Fruit fly (Drosophila melanogaster) whole organism, adult: ENCODE measurements around the gene CG14933.
A peak's percentile ranks its signal among the peaks of the same experiment; 100 is the strongest.

Experiments used
- CG11617 ChIP-seq: fragments of 200-800 bp; sonication (Bioruptor generic); optimal IDR thresholded peaks from 2 replicates; lab custom pipeline; 2017; ENCODE audit warnings: mild to moderate bottlenecking, missing biosample characterization, missing genetic modification reagents, missing genetic modification characterization
- CG12768 ChIP-seq: fragments of 200-800 bp; sonication (Bioruptor generic); optimal IDR thresholded peaks from 2 replicates; lab custom pipeline; 2017; ENCODE audit warnings: missing biosample characterization, missing genetic modification characterization, mild to moderate bottlenecking, moderate library complexity, missing genetic modification reagents
- CG14711 ChIP-seq: fragments of 200-800 bp; sonication (Bioruptor generic); optimal IDR thresholded peaks from 2 replicates; lab custom pipeline; 2018; ENCODE audit warnings: missing biosample characterization, mild to moderate bottlenecking, missing genetic modification characterization, moderate library complexity
- CG1620 ChIP-seq: fragments of 200-800 bp; sonication (Bioruptor generic); optimal IDR thresholded peaks from 2 replicates; lab custom pipeline; 2016; ENCODE audit warnings: missing biosample characterization, missing genetic modification characterization
- CG33017 ChIP-seq: fragments of 200-800 bp; sonication (Bioruptor generic); optimal IDR thresholded peaks from 2 replicates; lab custom pipeline; 2018; ENCODE audit warnings: missing biosample characterization, mild to moderate bottlenecking, missing genetic modification characterization, moderate library complexity
- CG5204 ChIP-seq: fragments of 200-800 bp; sonication (Bioruptor generic); optimal IDR thresholded peaks from 2 replicates; lab custom pipeline; 2016; ENCODE audit warnings: missing biosample characterization, missing genetic modification characterization
- CG7045 ChIP-seq: fragments of 200-800 bp; sonication (Bioruptor generic); optimal IDR thresholded peaks from 2 replicates; lab custom pipeline; 2017; ENCODE audit warnings: missing biosample characterization, mild to moderate bottlenecking, missing genetic modification characterization
- CG7101 ChIP-seq: fragments of 200-800 bp; sonication (Bioruptor generic); optimal IDR thresholded peaks from 2 replicates; lab custom pipeline; 2018; ENCODE audit warnings: missing biosample characterization, mild to moderate bottlenecking, missing genetic modification characterization, moderate library complexity
- Clk ChIP-seq: fragments of 200-800 bp; sonication (Bioruptor generic); optimal IDR thresholded peaks from 2 replicates; lab custom pipeline; 2017; ENCODE audit warnings: missing biosample characterization, missing genetic modification characterization
- Crg-1 ChIP-seq: fragments of 200-800 bp; sonication (Bioruptor generic); optimal IDR thresholded peaks from 2 replicates; lab custom pipeline; 2016; ENCODE audit warnings: missing biosample characterization, missing genetic modification characterization
- Hr96 ChIP-seq: fragments of 200-800 bp; sonication (Bioruptor generic); optimal IDR thresholded peaks from 2 replicates; lab custom pipeline; 2016; ENCODE audit warnings: missing biosample characterization, missing genetic modification characterization
- Mnt ChIP-seq: fragments of 200-800 bp; sonication (Bioruptor generic); optimal IDR thresholded peaks from 2 replicates; lab custom pipeline; 2016; ENCODE audit warnings: missing biosample characterization, mild to moderate bottlenecking, missing genetic modification characterization
- bab1 ChIP-seq: fragments of 200-800 bp; sonication (Bioruptor generic); optimal IDR thresholded peaks from 3 replicates; lab custom pipeline; 2019; ENCODE audit warnings: missing biosample characterization, mild to moderate bottlenecking, missing genetic modification characterization, moderate library complexity
- cic ChIP-seq: fragments of 200-800 bp; sonication (Bioruptor generic); optimal IDR thresholded peaks from 2 replicates; lab custom pipeline; 2017; ENCODE audit warnings: missing biosample characterization, mild to moderate bottlenecking, missing genetic modification characterization, moderate library complexity
- cnc ChIP-seq, 2 experiments: fragments of >200 bp; optimal IDR thresholded peaks; 2 replicates each; lab custom pipeline; 2017
- kay ChIP-seq: fragments of 200-800 bp; sonication (Bioruptor generic); peaks from one replicate; lab custom pipeline; 2016; ENCODE audit warnings: missing biosample characterization, missing genetic modification characterization, borderline replicate concordance
- ovo ChIP-seq: fragments of 200-800 bp; sonication (Bioruptor generic); optimal IDR thresholded peaks from 2 replicates; lab custom pipeline; 2016; ENCODE audit warnings: missing biosample characterization, missing genetic modification characterization
- pad ChIP-seq: fragments of 200-800 bp; sonication (Bioruptor generic); optimal IDR thresholded peaks from 3 replicates; lab custom pipeline; 2017; ENCODE audit warnings: missing biosample characterization, missing genetic modification characterization, mild to moderate bottlenecking, moderate library complexity, missing genetic modification reagents
- tj ChIP-seq: fragments of 200-800 bp; sonication (Bioruptor generic); optimal IDR thresholded peaks from 3 replicates; lab custom pipeline; 2017; ENCODE audit warnings: missing biosample characterization, mild to moderate bottlenecking, missing genetic modification characterization, moderate library complexity
- toe ChIP-seq: fragments of 200-800 bp; sonication (Bioruptor generic); optimal IDR thresholded peaks from 2 replicates; lab custom pipeline; 2016; ENCODE audit warnings: missing biosample characterization, missing genetic modification characterization

Gene CG14933

dm6 chr2L:11842291-11843187 lies at the start of gene CG14933, which contains the start of the genes CG44008, CG46426 and CG42486:
CG14933 (plus strand) TSS chr2L:11842828.
CG44008 (minus strand) TSS chr2L:11842445.
CG46426 (plus strand) TSS chr2L:11842828.
CG42486 (plus strand) TSS chr2L:11843137.
- TF ChIP-seq kay (GFP tag; lab: Kevin White, UChicago) = peak; percentile 98
- peak; percentile 74 for TF ChIP-seq cic
- TF ChIP-seq tj (GFP tag; lab: Kevin White, UChicago) = peak; percentile 2
- no peak for TF ChIP-seq Hr96 (GFP tag; lab: Kevin White, UChicago)

DNA sequence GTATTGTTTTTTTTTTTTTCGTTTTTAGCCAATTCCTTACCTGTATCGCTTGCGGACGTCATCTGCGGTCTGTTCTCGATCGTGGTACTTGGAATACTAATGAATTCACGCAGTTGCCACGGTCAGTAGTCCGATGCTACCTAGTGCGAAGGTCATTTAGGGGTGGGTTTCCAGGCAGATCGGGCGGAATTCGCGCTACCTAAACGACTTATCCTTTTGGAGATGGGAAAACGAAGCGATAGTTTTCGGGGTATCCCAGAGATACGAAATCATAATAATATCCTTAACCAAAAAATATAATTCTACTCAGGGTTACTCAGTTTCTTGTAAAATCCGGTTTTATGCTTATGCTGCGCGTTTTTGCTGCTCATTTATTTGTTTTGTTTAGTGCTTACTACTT lies 48.6 kb upstream of the CG14933 start, which contains the start of gene CG14937:
CG14937 (minus strand) TSS at position 101 of the 400 bp plus-strand sequence.
- TF ChIP-seq ovo (GFP tag; lab: Kevin White, UChicago) = no peak
- no peak for TF ChIP-seq Hr96 (GFP tag; lab: Kevin White, UChicago)
- TF ChIP-seq tj (GFP tag; lab: Kevin White, UChicago) = no peak
- TF ChIP-seq cnc (optimal IDR thresholded peaks at IDR 0.05; lab: Kevin White, UChicago) = no peak
- TF ChIP-seq CG12768 = no peak
- TF ChIP-seq CG7101 (tag; lab: Kevin White, UChicago) = no peak
- TF ChIP-seq Crg-1 (GFP tag; lab: Kevin White, UChicago) = no peak
- no peak for TF ChIP-seq CG7045 (GFP tag; lab: Kevin White, UChicago)
- no peak for TF ChIP-seq CG11617 (GFP tag; lab: Kevin White, UChicago)
- TF ChIP-seq kay (GFP tag; lab: Kevin White, UChicago) = no peak
- TF ChIP-seq cic = no peak

DNA sequence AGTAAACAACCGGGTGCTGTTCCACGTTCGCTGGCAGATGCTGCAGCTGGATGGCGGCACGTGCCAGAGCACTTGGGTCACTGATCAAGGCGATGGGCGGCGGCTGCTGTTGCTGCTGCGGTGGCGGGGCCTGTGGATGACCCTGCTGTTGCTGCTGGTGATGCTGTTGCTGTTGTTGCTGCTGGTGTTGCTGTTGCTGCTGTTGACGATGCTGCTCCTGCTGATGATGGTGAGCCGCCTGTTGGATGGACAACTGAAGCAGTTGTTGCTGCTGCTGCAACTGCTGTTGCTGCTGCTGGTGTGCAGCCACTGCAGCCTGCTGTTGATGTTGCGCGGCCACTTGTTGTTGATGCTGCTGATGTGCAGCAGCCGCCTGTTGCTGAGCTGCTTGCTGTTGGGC lies 45.5 kb upstream of the CG14933 start:
- TF ChIP-seq Clk (GFP tag; lab: Kevin White, UChicago) (no peak), pad (no peak), kay (GFP tag; lab: Kevin White, UChicago) (no peak), cic (no peak), Crg-1 (GFP tag; lab: Kevin White, UChicago) (no peak), CG7045 (GFP tag; lab: Kevin White, UChicago) (no peak), CG33017 (no peak), bab1 (GFP tag; lab: Kevin White, UChicago) (no peak), CG7101 (tag; lab: Kevin White, UChicago) (no peak), cnc (optimal IDR thresholded peaks at IDR 0.05; lab: Kevin White, UChicago) (no peak), CG12768 (no peak), CG1620 (GFP tag; lab: Kevin White, UChicago) (no peak), Hr96 (GFP tag; lab: Kevin White, UChicago) (no peak), CG5204 (GFP tag; lab: Kevin White, UChicago) (no peak), toe (GFP tag; lab: Kevin White, UChicago) (no peak), tj (GFP tag; lab: Kevin White, UChicago) (no peak), CG11617 (GFP tag; lab: Kevin White, UChicago) (no peak), Mnt (GFP tag; lab: Kevin White, UChicago) (no peak), CG14711 (tag; lab: Kevin White, UChicago) (no peak)

DNA sequence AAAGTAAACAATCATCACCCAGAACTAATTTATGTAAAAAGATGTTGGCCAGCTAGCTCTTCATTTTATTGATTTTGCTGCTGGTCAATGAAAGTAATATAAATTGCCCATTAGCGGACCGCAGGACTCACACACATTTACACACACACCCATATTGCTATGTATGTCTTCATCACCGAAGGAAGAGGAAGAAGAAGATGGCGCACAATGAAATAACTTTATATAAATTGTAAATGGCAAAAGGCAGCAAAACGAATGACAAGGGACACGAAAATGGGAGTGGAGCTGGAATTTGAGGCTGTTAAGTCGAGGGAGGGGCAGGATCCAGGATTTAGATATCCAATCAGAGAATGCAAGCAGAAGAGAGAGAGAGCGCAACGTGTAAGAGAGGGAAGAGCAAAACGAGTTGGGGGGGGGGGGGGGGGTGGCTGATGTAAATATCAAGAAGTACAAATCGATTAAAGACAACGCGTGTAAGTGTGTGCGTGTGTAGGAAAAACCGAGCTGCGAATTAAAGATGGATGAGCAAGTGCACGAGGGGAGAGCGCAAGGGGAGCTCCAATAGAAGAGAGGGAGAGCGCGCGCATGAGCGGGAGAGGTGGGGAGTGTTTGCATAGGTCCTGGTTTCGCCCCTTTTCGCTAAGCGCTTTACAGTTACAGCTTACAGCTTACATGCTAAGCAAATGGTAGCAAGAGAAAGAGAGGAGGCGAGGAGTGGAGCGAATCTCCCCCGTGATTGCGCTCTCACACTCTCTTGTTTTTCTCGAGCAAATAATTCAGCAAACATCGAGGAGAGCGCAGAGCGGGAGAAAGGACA lies 38.2 kb upstream of the CG14933 start:
- no peak for TF ChIP-seq ovo (GFP tag; lab: Kevin White, UChicago)
- no peak for TF ChIP-seq tj (GFP tag; lab: Kevin White, UChicago)
- TF ChIP-seq kay (GFP tag; lab: Kevin White, UChicago) = no peak
- TF ChIP-seq CG33017 = no peak
- no peak for TF ChIP-seq CG14711 (tag; lab: Kevin White, UChicago)
- TF ChIP-seq CG11617 (GFP tag; lab: Kevin White, UChicago) = no peak
- peak; percentile 93 for TF ChIP-seq pad

DNA sequence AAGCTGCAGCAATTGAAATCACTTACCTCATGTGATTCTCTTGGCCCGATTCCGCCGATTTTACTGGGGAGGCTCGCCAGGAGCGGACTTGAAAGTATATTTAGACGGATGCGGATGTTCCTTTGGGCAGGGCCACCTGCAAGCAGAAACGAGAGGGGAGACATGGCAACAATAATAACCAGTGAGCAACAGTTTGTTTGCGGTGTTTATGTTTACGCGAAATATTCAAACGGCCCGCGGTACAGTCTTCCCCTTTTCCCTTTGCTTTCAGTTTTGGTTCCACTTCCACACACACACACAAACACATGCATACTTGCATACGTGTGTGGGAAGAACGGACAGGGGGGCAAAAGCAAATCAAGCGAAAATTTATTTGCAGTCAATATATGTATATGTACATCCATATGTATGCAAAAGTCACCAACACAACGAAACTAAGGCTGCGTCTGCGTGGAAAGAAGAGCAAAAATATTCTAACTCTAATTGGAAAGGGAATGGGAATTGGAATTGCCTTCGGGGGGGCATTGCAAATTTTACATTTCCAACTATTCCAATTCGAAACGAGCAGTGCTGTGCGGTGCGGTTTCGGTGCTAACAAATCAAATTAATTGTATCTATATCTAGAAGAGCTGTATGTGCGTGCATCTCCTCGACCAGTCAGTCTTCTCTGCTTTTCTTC lies 36.5 kb upstream of the CG14933 start:
- TF ChIP-seq Clk (GFP tag; lab: Kevin White, UChicago) (peak; percentile 14), pad (peak; percentile 81), CG14711 (tag; lab: Kevin White, UChicago) (no peak), CG7101 (tag; lab: Kevin White, UChicago) (no peak), CG5204 (GFP tag; lab: Kevin White, UChicago) (peak; percentile 38), cnc (optimal IDR thresholded peaks at IDR 0.05; lab: Kevin White, UChicago) (no peak), CG33017 (no peak), cic (no peak)
